Fruit fly (Drosophila melanogaster) whole organism, embryonic: Measurements from ENCODE around the gene Trs20.
A peak's percentile ranks its signal among the peaks of the same experiment; 100 is the strongest.

Source experiments
- Atf3 ChIP-seq: fragments of 200-800 bp; sonication (Bioruptor generic); optimal IDR thresholded peaks from 3 replicates; lab custom pipeline; 2016; ENCODE audit warnings: missing biosample characterization, missing genetic modification characterization
- Atf6 ChIP-seq: fragments of 200-800 bp; sonication (Bioruptor generic); IDR thresholded peaks from 2 replicates; pipeline ENCODE4 v1.3.6; 2022; ENCODE audit warnings: missing biosample characterization, missing genetic modification characterization
- CG10274 ChIP-seq: fragments of 200-800 bp; sonication (Bioruptor generic); optimal IDR thresholded peaks from 3 replicates; lab custom pipeline; 2017; ENCODE audit warnings: missing biosample characterization, mild to moderate bottlenecking, missing genetic modification characterization
- CG13296 ChIP-seq: fragments of 200-800 bp; sonication (Bioruptor generic); optimal IDR thresholded peaks from 3 replicates; lab custom pipeline; 2018; ENCODE audit warnings: missing biosample characterization, mild to moderate bottlenecking, missing genetic modification characterization
- CG13624 ChIP-seq: fragments of 200-800 bp; sonication (Bioruptor generic); optimal IDR thresholded peaks from 2 replicates; lab custom pipeline; 2016; ENCODE audit warnings: missing biosample characterization, missing genetic modification characterization
- CG14050 ChIP-seq: fragments of 200-800 bp; sonication (Bioruptor generic); IDR thresholded peaks from 3 replicates; pipeline ENCODE4 v1.3.6; 2022; ENCODE audit warnings: missing biosample characterization, missing genetic modification characterization
- CG16779 ChIP-seq: fragments of 200-800 bp; sonication (Bioruptor generic); IDR thresholded peaks from 2 replicates; pipeline ENCODE4 v1.3.6; 2022; ENCODE audit warnings: missing biosample characterization, missing genetic modification characterization
- CG2116 ChIP-seq: fragments of 200-800 bp; sonication (Bioruptor generic); optimal IDR thresholded peaks from 3 replicates; lab custom pipeline; 2018; ENCODE audit warnings: missing biosample characterization, mild to moderate bottlenecking, missing genetic modification characterization
- CG2678 ChIP-seq: fragments of 200-800 bp; sonication (Bioruptor generic); optimal IDR thresholded peaks from 3 replicates; lab custom pipeline; 2019; ENCODE audit warnings: missing biosample characterization, mild to moderate bottlenecking, missing genetic modification characterization, moderate library complexity
- CG30431 ChIP-seq: fragments of 200-800 bp; sonication (Bioruptor generic); optimal IDR thresholded peaks from 2 replicates; lab custom pipeline; 2017; ENCODE audit warnings: missing biosample characterization, missing genetic modification characterization
- CG31224 ChIP-seq: fragments of 200-800 bp; sonication (Bioruptor generic); IDR thresholded peaks from 2 replicates; pipeline ENCODE4 v1.3.6; 2022; ENCODE audit warnings: missing biosample characterization, missing genetic modification characterization
- CG31365 ChIP-seq: fragments of 200-800 bp; sonication (Bioruptor generic); optimal IDR thresholded peaks from 2 replicates; lab custom pipeline; 2018; ENCODE audit warnings: missing biosample characterization, mild to moderate bottlenecking, missing genetic modification characterization
- CG31388 ChIP-seq: fragments of 200-800 bp; sonication (Bioruptor generic); optimal IDR thresholded peaks from 2 replicates; lab custom pipeline; 2016; ENCODE audit warnings: missing biosample characterization, missing genetic modification characterization
- CG34422 ChIP-seq: fragments of 200-800 bp; sonication (Bioruptor generic); IDR thresholded peaks from 3 replicates; pipeline ENCODE4 v1.3.6; 2022; ENCODE audit warnings: missing biosample characterization, missing genetic modification characterization
- CG3995 ChIP-seq: fragments of 200-800 bp; sonication (Bioruptor generic); optimal IDR thresholded peaks from 3 replicates; lab custom pipeline; 2016; ENCODE audit warnings: missing biosample characterization, missing genetic modification characterization
- CG42726 ChIP-seq: fragments of 200-800 bp; sonication (Bioruptor generic); IDR thresholded peaks from 2 replicates; pipeline ENCODE4 v1.3.6; 2022; ENCODE audit warnings: missing biosample characterization, missing genetic modification characterization; ENCODE audit not compliant: partially characterized antibody
- CG43689 ChIP-seq: fragments of 200-800 bp; sonication (Bioruptor generic); IDR thresholded peaks from 2 replicates; pipeline ENCODE4 v1.3.6; 2022; ENCODE audit warnings: missing biosample characterization, missing genetic modification characterization
- CG4424 ChIP-seq: fragments of 200-800 bp; sonication (Bioruptor generic); optimal IDR thresholded peaks from 3 replicates; lab custom pipeline; 2016; ENCODE audit warnings: missing biosample characterization, missing genetic modification characterization
- CG4730 ChIP-seq: fragments of 200-800 bp; sonication (Bioruptor generic); IDR thresholded peaks from 2 replicates; pipeline ENCODE4 v1.3.6; 2022; ENCODE audit warnings: missing biosample characterization, missing genetic modification characterization
- CG6654 ChIP-seq: fragments of 200-800 bp; sonication (Bioruptor generic); optimal IDR thresholded peaks from 2 replicates; lab custom pipeline; 2017; ENCODE audit warnings: missing biosample characterization, mild to moderate bottlenecking, missing genetic modification characterization
- CG6689 ChIP-seq: fragments of 200-800 bp; sonication (Bioruptor generic); IDR thresholded peaks from 2 replicates; pipeline ENCODE4 v1.3.6; 2022; ENCODE audit warnings: missing biosample characterization, missing genetic modification characterization
- CG6854 ChIP-seq: fragments of 200-800 bp; sonication (Bioruptor generic); optimal IDR thresholded peaks from 3 replicates; lab custom pipeline; 2017; ENCODE audit warnings: missing biosample characterization, mild to moderate bottlenecking, missing genetic modification characterization
- CG7372 ChIP-seq: fragments of 200-800 bp; sonication (Bioruptor generic); IDR thresholded peaks from 2 replicates; pipeline ENCODE4 v1.3.6; 2022; ENCODE audit warnings: missing biosample characterization, missing genetic modification characterization
- CG7745 ChIP-seq: fragments of 200-800 bp; sonication (Bioruptor generic); optimal IDR thresholded peaks from 2 replicates; lab custom pipeline; 2018; ENCODE audit warnings: missing biosample characterization, mild to moderate bottlenecking, missing genetic modification characterization, moderate library complexity
- CG9609 ChIP-seq: fragments of 200-800 bp; sonication (Bioruptor generic); optimal IDR thresholded peaks from 3 replicates; lab custom pipeline; 2016; ENCODE audit warnings: missing biosample characterization, missing genetic modification characterization
- CG9817 ChIP-seq: fragments of 200-800 bp; sonication (Bioruptor generic); optimal IDR thresholded peaks from 2 replicates; lab custom pipeline; 2018; ENCODE audit warnings: missing biosample characterization, mild to moderate bottlenecking, missing genetic modification characterization, moderate library complexity
- Camta ChIP-seq: fragments of 200-800 bp; sonication (Bioruptor generic); optimal IDR thresholded peaks from 2 replicates; lab custom pipeline; 2016; ENCODE audit warnings: missing biosample characterization, missing genetic modification characterization
- D19B ChIP-seq: fragments of 200-800 bp; sonication (Bioruptor generic); optimal IDR thresholded peaks from 2 replicates; lab custom pipeline; 2017; ENCODE audit warnings: missing biosample characterization, mild to moderate bottlenecking, missing genetic modification characterization
- Dll ChIP-seq: fragments of 200-800 bp; sonication (Bioruptor generic); IDR thresholded peaks from 4 replicates; pipeline ENCODE4 v1.3.6; 2022; ENCODE audit warnings: missing biosample characterization, missing genetic modification characterization; ENCODE audit not compliant: partially characterized antibody
- GATAe ChIP-seq: fragments of 200-800 bp; sonication (Bioruptor generic); conservative IDR thresholded peaks from 2 replicates; pipeline ENCODE4 v1.3.6; 2022; ENCODE audit warnings: missing biosample characterization, missing genetic modification characterization
- HLH54F ChIP-seq: fragments of 200-800 bp; sonication (Bioruptor generic); optimal IDR thresholded peaks from 3 replicates; lab custom pipeline; 2016; ENCODE audit warnings: missing biosample characterization, missing genetic modification characterization
- HLHmδ ChIP-seq: fragments of 200-800 bp; sonication (Bioruptor generic); optimal IDR thresholded peaks from 2 replicates; lab custom pipeline; 2018; ENCODE audit warnings: missing biosample characterization, mild to moderate bottlenecking, missing genetic modification characterization, moderate library complexity
- Hr78 ChIP-seq, 2 experiments: fragments of 200-800 bp in 1 of 2; fragments of >200 bp in 1 of 2; sonication (Bioruptor generic) in 1 of 2; optimal IDR thresholded peaks; 2 replicates each; lab custom pipeline; 2017 to 2019; ENCODE audit warnings: missing biosample characterization in 2 of 2, missing genetic modification characterization in 2 of 2, mild to moderate bottlenecking in 1 of 2, moderate library complexity in 1 of 2
- Lhr ChIP-seq: fragments of 200-800 bp; sonication (Bioruptor generic); optimal IDR thresholded peaks from 3 replicates; lab custom pipeline; 2017; ENCODE audit warnings: mild to moderate bottlenecking, missing biosample characterization, missing genetic modification reagents, missing genetic modification characterization
- Mes4 ChIP-seq: fragments of 200-800 bp; sonication (Bioruptor generic); optimal IDR thresholded peaks from 2 replicates; lab custom pipeline; 2016; ENCODE audit warnings: missing biosample characterization, missing genetic modification characterization
- Oaz ChIP-seq: fragments of 200-800 bp; sonication (Bioruptor generic); IDR thresholded peaks from 2 replicates; pipeline ENCODE4 v1.3.6; 2022; ENCODE audit warnings: missing biosample characterization, missing genetic modification characterization
- Sin3A ChIP-seq: fragments of >200 bp; optimal IDR thresholded peaks from 2 replicates; lab custom pipeline; 2018
- ato ChIP-seq: fragments of 200-800 bp; sonication (Bioruptor generic); IDR thresholded peaks from 2 replicates; pipeline ENCODE4 v1.3.6; 2022; ENCODE audit warnings: missing biosample characterization, missing genetic modification characterization; ENCODE audit not compliant: partially characterized antibody
- caup ChIP-seq: fragments of 200-800 bp; sonication (Bioruptor generic); optimal IDR thresholded peaks from 3 replicates; lab custom pipeline; 2017; ENCODE audit warnings: missing biosample characterization, mild to moderate bottlenecking, missing genetic modification characterization, moderate library complexity; ENCODE audit not compliant: severe bottlenecking
- ci ChIP-seq: fragments of 200-800 bp; sonication (Bioruptor generic); IDR thresholded peaks from 3 replicates; pipeline ENCODE4 v1.3.6; 2022; ENCODE audit warnings: missing biosample characterization, missing genetic modification characterization
- eyg ChIP-seq: fragments of 200-800 bp; sonication (Bioruptor generic); optimal IDR thresholded peaks from 3 replicates; lab custom pipeline; 2016; ENCODE audit warnings: missing biosample characterization, missing genetic modification characterization
- fd64A ChIP-seq: fragments of 200-800 bp; sonication (Bioruptor generic); optimal IDR thresholded peaks from 3 replicates; lab custom pipeline; 2018; ENCODE audit warnings: missing biosample characterization, mild to moderate bottlenecking, missing genetic modification characterization
- hkb ChIP-seq, 2 experiments: fragments of 200-800 bp in 1 of 2; fragments of >200 bp in 1 of 2; sonication (Bioruptor generic) in 1 of 2; IDR thresholded peaks in 1 of 2; optimal IDR thresholded peaks in 1 of 2; 2 replicates each; pipeline versions ENCODE4 v1.3.6 to Lab custom; 2017 to 2022; ENCODE audit warnings: missing biosample characterization in 1 of 2, missing genetic modification characterization in 1 of 2
- hth ChIP-seq: fragments of >200 bp; optimal IDR thresholded peaks from 2 replicates; lab custom pipeline; 2017; ENCODE audit warnings: inconsistent platforms
- kni ChIP-seq: fragments of 200-800 bp; sonication (Bioruptor generic); optimal IDR thresholded peaks from 3 replicates; lab custom pipeline; 2017; ENCODE audit warnings: mild to moderate bottlenecking, missing biosample characterization, missing genetic modification reagents, missing genetic modification characterization
- nom ChIP-seq: fragments of 200-800 bp; sonication (Bioruptor generic); optimal IDR thresholded peaks from 2 replicates; lab custom pipeline; 2017; ENCODE audit warnings: missing biosample characterization, missing genetic modification characterization, mild to moderate bottlenecking, moderate library complexity, missing genetic modification reagents
- otp ChIP-seq: fragments of 200-800 bp; sonication (Bioruptor generic); IDR thresholded peaks from 3 replicates; pipeline ENCODE4, ENCODE4 v1.3.6; 2022; ENCODE audit warnings: missing biosample characterization, missing genetic modification characterization
- pzg ChIP-seq: fragments of 200-800 bp; sonication (Bioruptor generic); optimal IDR thresholded peaks from 3 replicates; lab custom pipeline; 2018; ENCODE audit warnings: missing biosample characterization, mild to moderate bottlenecking, missing genetic modification characterization, moderate library complexity
- scrt ChIP-seq: fragments of 200-800 bp; sonication (Bioruptor generic); optimal IDR thresholded peaks from 2 replicates; lab custom pipeline; 2018; ENCODE audit warnings: missing biosample characterization, mild to moderate bottlenecking, missing genetic modification characterization, moderate library complexity
- sqz ChIP-seq: fragments of 200-800 bp; sonication (Bioruptor generic); optimal IDR thresholded peaks from 3 replicates; lab custom pipeline; 2018; ENCODE audit warnings: missing biosample characterization, mild to moderate bottlenecking, missing genetic modification characterization

The Trs20 gene

DNA sequence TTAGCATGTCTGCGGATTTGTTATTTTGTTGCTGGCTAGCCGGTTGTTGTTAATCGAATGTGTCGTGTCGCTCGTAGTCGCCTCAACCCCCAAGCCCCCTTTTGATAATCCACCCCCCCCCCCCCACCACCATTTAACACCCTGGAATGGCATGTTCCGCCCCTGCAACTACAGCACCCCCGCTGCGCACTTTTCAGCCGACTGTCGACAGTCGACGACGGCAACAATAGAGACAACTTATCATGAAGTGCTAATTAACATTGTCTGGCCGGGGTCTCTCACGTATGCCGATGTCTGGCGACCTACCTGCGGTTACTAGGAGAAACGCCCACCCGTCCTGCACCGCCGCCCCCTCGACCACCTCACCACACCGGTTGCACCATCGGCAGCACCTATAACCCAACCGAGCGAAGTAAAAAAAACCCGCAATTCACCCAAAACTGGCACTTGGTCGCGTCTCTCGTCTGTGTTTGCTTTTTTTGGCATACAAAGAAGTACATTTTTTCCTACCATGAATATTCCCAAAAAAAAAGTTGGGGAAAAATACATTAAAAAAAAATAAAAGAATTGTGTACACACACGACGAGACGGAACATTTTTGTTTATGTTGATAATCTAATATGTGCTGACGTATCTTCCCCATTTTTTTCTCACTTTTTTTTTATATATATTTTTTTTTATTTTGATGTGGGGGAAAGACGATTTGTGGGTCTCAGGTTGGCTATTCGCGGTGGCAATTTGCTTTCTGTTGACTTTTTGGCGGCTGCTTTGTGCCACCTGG is 35.0 kb upstream of the Trs20 start (continued):
- no peak for TF ChIP-seq eyg
- TF ChIP-seq CG16779 (GFP tag; lab: Robert Waterston, UW), result no peak
- no peak for TF ChIP-seq CG14050 (GFP tag; lab: Robert Waterston, UW)
- TF ChIP-seq otp (GFP tag; lab: Robert Waterston, UW), result peak; percentile 62; the same call in 2 of the 3 replicates
- TF ChIP-seq CG13296 (GFP tag; lab: Kevin White, UChicago), result no peak
- no peak for TF ChIP-seq fd64A (GFP tag; lab: Kevin White, UChicago)
- TF ChIP-seq CG9609 (GFP tag; lab: Kevin White, UChicago), result no peak
- no peak for TF ChIP-seq GATAe (GFP tag; lab: Robert Waterston, UW)
- TF ChIP-seq Sin3A, result no peak
- no peak for TF ChIP-seq ci (GFP tag; lab: Robert Waterston, UW)
- TF ChIP-seq sqz (GFP tag; lab: Kevin White, UChicago), result peak; percentile 82
- no peak for TF ChIP-seq CG6854
- TF ChIP-seq Camta (GFP tag; lab: Kevin White, UChicago), result no peak
- TF ChIP-seq CG6654 (GFP tag; lab: Kevin White, UChicago), result no peak
- no peak for TF ChIP-seq HLH54F (GFP tag; lab: Kevin White, UChicago)
- peak in 1 of 2 experiments; percentile 65 for TF ChIP-seq Hr78 (GFP tag; optimal IDR thresholded peaks at IDR 0.05; lab: Kevin White, UChicago)
- no peak for TF ChIP-seq Oaz (GFP tag; lab: Robert Waterston, UW)
- no peak for TF ChIP-seq CG31224 (GFP tag; lab: Robert Waterston, UW)
- no peak for TF ChIP-seq caup (GFP tag; lab: Kevin White, UChicago)
- no peak for TF ChIP-seq D19B
- no peak for TF ChIP-seq pzg (GFP tag; lab: Kevin White, UChicago)
- TF ChIP-seq CG31365 (tag; lab: Kevin White, UChicago), result no peak
- TF ChIP-seq CG2116 (GFP tag; lab: Kevin White, UChicago), result no peak
- TF ChIP-seq CG3995 (GFP tag; lab: Kevin White, UChicago), result no peak
- no peak for TF ChIP-seq scrt (GFP tag; lab: Kevin White, UChicago)
- TF ChIP-seq kni (GFP tag; lab: Kevin White, UChicago), result no peak
- no peak for TF ChIP-seq CG6689 (GFP tag; lab: Robert Waterston, UW)
- TF ChIP-seq HLHmδ (GFP tag; lab: Kevin White, UChicago), result no peak
- TF ChIP-seq ato, result no peak
- no peak for TF ChIP-seq CG4424 (GFP tag; lab: Kevin White, UChicago)
- no peak for TF ChIP-seq CG31388 (GFP tag; lab: Kevin White, UChicago)
- no peak for TF ChIP-seq CG43689 (GFP tag; lab: Robert Waterston, UW)
- TF ChIP-seq CG2678 (tag; lab: Kevin White, UChicago), result peak; percentile 41
- TF ChIP-seq CG42726 (GFP tag; lab: Robert Waterston, UW), result no peak
- no peak for TF ChIP-seq nom (GFP tag; lab: Kevin White, UChicago)
- TF ChIP-seq Dll (GFP tag; lab: Robert Waterston, UW), result no peak
- no peak for TF ChIP-seq Atf6 (GFP tag; lab: Robert Waterston, UW)
- no peak for TF ChIP-seq Atf3 (GFP tag; lab: Kevin White, UChicago)
- TF ChIP-seq CG4730 (GFP tag; lab: Robert Waterston, UW), result no peak
- TF ChIP-seq CG30431 (GFP tag; lab: Kevin White, UChicago), result no peak
- no peak for TF ChIP-seq CG10274
- TF ChIP-seq Lhr, result no peak
- no peak for TF ChIP-seq hkb (optimal IDR thresholded peaks at IDR 0.05; lab: Kevin White, UChicago)
- no peak for TF ChIP-seq hkb (GFP tag; IDR thresholded peaks at IDR 0.05; lab: Robert Waterston, UW)
- no peak for TF ChIP-seq Mes4 (GFP tag; lab: Kevin White, UChicago)
- TF ChIP-seq CG7745 (tag; lab: Kevin White, UChicago), result no peak
- TF ChIP-seq CG7372 (GFP tag; lab: Robert Waterston, UW), result no peak
- no peak for TF ChIP-seq CG9817 (tag; lab: Kevin White, UChicago)
- no peak for TF ChIP-seq CG13624 (GFP tag; lab: Kevin White, UChicago)
- TF ChIP-seq hth (lab: Kevin White, UChicago), result no peak
- no peak for TF ChIP-seq CG34422
